Fruit fly (Drosophila melanogaster) whole organism, embryonic: ENCODE measurements around the gene Usp5.

ENCODE experiments used
- Abd-B ChIP-seq: fragments of 200-800 bp; sonication (Bioruptor generic); optimal IDR thresholded peaks from 2 replicates; lab custom pipeline; 2018; ENCODE audit warnings: missing biosample characterization, mild to moderate bottlenecking, missing genetic modification characterization, moderate library complexity
- Antp ChIP-seq: fragments of 200-800 bp; sonication (Bioruptor generic); optimal IDR thresholded peaks from 3 replicates; lab custom pipeline; 2016; ENCODE audit warnings: missing biosample characterization, missing genetic modification characterization
- Atf3 ChIP-seq: fragments of 200-800 bp; sonication (Bioruptor generic); optimal IDR thresholded peaks from 3 replicates; lab custom pipeline; 2016; ENCODE audit warnings: missing biosample characterization, missing genetic modification characterization
- Awh ChIP-seq: fragments of 200-800 bp; sonication (Bioruptor generic); IDR thresholded peaks from 2 replicates; pipeline ENCODE4, ENCODE4 v1.3.6; 2022; ENCODE audit warnings: missing biosample characterization, missing genetic modification characterization
- CG14667 ChIP-seq: fragments of 200-800 bp; sonication (Bioruptor generic); IDR thresholded peaks from 2 replicates; pipeline ENCODE4 v1.3.6; 2022; ENCODE audit warnings: missing biosample characterization, missing genetic modification characterization
- CG15073 ChIP-seq: fragments of 200-800 bp; sonication (Bioruptor generic); optimal IDR thresholded peaks from 2 replicates; lab custom pipeline; 2016; ENCODE audit warnings: missing biosample characterization, missing genetic modification characterization
- CG1647 ChIP-seq: fragments of 200-800 bp; sonication (Bioruptor generic); optimal IDR thresholded peaks from 3 replicates; lab custom pipeline; 2016; ENCODE audit warnings: missing biosample characterization, missing genetic modification characterization
- CG17802 ChIP-seq: fragments of 200-800 bp; sonication (Bioruptor generic); optimal IDR thresholded peaks from 2 replicates; lab custom pipeline; 2018; ENCODE audit warnings: missing biosample characterization, mild to moderate bottlenecking, missing genetic modification characterization, moderate library complexity
- CG18011 ChIP-seq: fragments of 200-800 bp; sonication (Bioruptor generic); optimal IDR thresholded peaks from 2 replicates; lab custom pipeline; 2017; ENCODE audit warnings: missing biosample characterization, missing genetic modification characterization, mild to moderate bottlenecking, moderate library complexity, missing genotype
- CG18262 ChIP-seq: fragments of 200-800 bp; optimal IDR thresholded peaks from 3 replicates; lab custom pipeline; 2019; ENCODE audit warnings: missing biosample characterization, mild to moderate bottlenecking, missing genetic modification characterization, moderate library complexity
- CG2678 ChIP-seq: fragments of 200-800 bp; sonication (Bioruptor generic); optimal IDR thresholded peaks from 3 replicates; lab custom pipeline; 2019; ENCODE audit warnings: missing biosample characterization, mild to moderate bottlenecking, missing genetic modification characterization, moderate library complexity
- CG43689 ChIP-seq: fragments of 200-800 bp; sonication (Bioruptor generic); IDR thresholded peaks from 2 replicates; pipeline ENCODE4 v1.3.6; 2022; ENCODE audit warnings: missing biosample characterization, missing genetic modification characterization
- CG4404 ChIP-seq: fragments of 200-800 bp; sonication (Bioruptor generic); IDR thresholded peaks from 2 replicates; pipeline ENCODE4 v1.3.6; 2022; ENCODE audit warnings: missing biosample characterization, missing genetic modification characterization
- CG5953 ChIP-seq: fragments of 200-800 bp; sonication (Bioruptor generic); IDR thresholded peaks from 2 replicates; pipeline ENCODE4 v1.3.6; 2022; ENCODE audit warnings: missing biosample characterization, missing genetic modification characterization
- CG6654 ChIP-seq: fragments of 200-800 bp; sonication (Bioruptor generic); optimal IDR thresholded peaks from 2 replicates; lab custom pipeline; 2017; ENCODE audit warnings: missing biosample characterization, mild to moderate bottlenecking, missing genetic modification characterization
- CG8944 ChIP-seq: fragments of 200-800 bp; sonication (Bioruptor generic); optimal IDR thresholded peaks from 3 replicates; lab custom pipeline; 2016; ENCODE audit warnings: missing biosample characterization, missing genetic modification characterization
- CG9727 ChIP-seq: fragments of 200-800 bp; sonication (Bioruptor generic); optimal IDR thresholded peaks from 3 replicates; lab custom pipeline; 2017; ENCODE audit warnings: missing biosample characterization, mild to moderate bottlenecking, missing genetic modification characterization
- CHES-1-like ChIP-seq: fragments of 200-800 bp; sonication (Bioruptor generic); optimal IDR thresholded peaks from 2 replicates; lab custom pipeline; 2016; ENCODE audit warnings: missing biosample characterization, missing genetic modification characterization
- Drgx ChIP-seq: fragments of 200-800 bp; sonication (Bioruptor generic); IDR thresholded peaks from 2 replicates; pipeline ENCODE4 v1.3.6; 2022; ENCODE audit warnings: missing biosample characterization, missing genetic modification characterization
- Ets65A ChIP-seq: fragments of 200-800 bp; sonication (Bioruptor generic); peaks from one replicate; lab custom pipeline; 2016; ENCODE audit warnings: missing biosample characterization, missing genetic modification characterization
- Hand ChIP-seq: fragments of 200-800 bp; sonication (Bioruptor generic); optimal IDR thresholded peaks from 2 replicates; lab custom pipeline; 2017; ENCODE audit warnings: mild to moderate bottlenecking, missing biosample characterization, missing genetic modification reagents, missing genetic modification characterization
- Lim3 ChIP-seq: fragments of 200-800 bp; sonication (Bioruptor generic); IDR thresholded peaks from 2 replicates; pipeline ENCODE4 v1.3.6; 2022; ENCODE audit warnings: missing biosample characterization, missing genetic modification characterization
- Med ChIP-seq: fragments of 200-800 bp; sonication (Bioruptor generic); peaks from one replicate; lab custom pipeline; 2016; ENCODE audit warnings: missing biosample characterization, missing genetic modification characterization, mild to moderate bottlenecking, inconsistent platforms, moderate library complexity
- Neu2 ChIP-seq: fragments of 200-800 bp; sonication (Bioruptor generic); optimal IDR thresholded peaks from 3 replicates; lab custom pipeline; 2016; ENCODE audit warnings: missing biosample characterization, missing genetic modification characterization, borderline replicate concordance
- Nf-YC ChIP-seq: fragments of 200-800 bp; optimal IDR thresholded peaks from 3 replicates; lab custom pipeline; 2019; ENCODE audit warnings: missing biosample characterization, mild to moderate bottlenecking, missing genetic modification characterization, moderate library complexity
- Oli ChIP-seq: fragments of 200-800 bp; sonication (Bioruptor generic); optimal IDR thresholded peaks from 2 replicates; lab custom pipeline; 2018; ENCODE audit warnings: missing biosample characterization, mild to moderate bottlenecking, missing genetic modification characterization, moderate library complexity
- Rfx ChIP-seq: fragments of 200-800 bp; sonication (Bioruptor generic); IDR thresholded peaks from 2 replicates; pipeline ENCODE4 v1.3.6; 2022; ENCODE audit warnings: missing biosample characterization, missing genetic modification characterization
- Side ChIP-seq: fragments of 200-800 bp; sonication (Bioruptor generic); optimal IDR thresholded peaks from 2 replicates; lab custom pipeline; 2016; ENCODE audit warnings: missing biosample characterization, missing genetic modification characterization
- Tbp ChIP-seq: fragments of >200 bp; optimal IDR thresholded peaks from 2 replicates; lab custom pipeline; 2018; ENCODE audit warnings: missing biosample characterization, missing genetic modification characterization
- al ChIP-seq: fragments of 200-800 bp; sonication (Bioruptor generic); IDR thresholded peaks from 2 replicates; pipeline ENCODE4 v1.3.6; 2022; ENCODE audit warnings: missing biosample characterization, missing genetic modification characterization
- corto ChIP-seq: fragments of 200-800 bp; sonication (Bioruptor generic); optimal IDR thresholded peaks from 2 replicates; lab custom pipeline; 2016; ENCODE audit warnings: missing biosample characterization, mild to moderate bottlenecking, missing genetic modification characterization, moderate library complexity
- crol ChIP-seq: fragments of 200-800 bp; sonication (Bioruptor generic); IDR thresholded peaks from 2 replicates; pipeline ENCODE4 v1.3.6; 2022; ENCODE audit warnings: missing biosample characterization, missing genetic modification characterization
- dmrt11E ChIP-seq: fragments of 200-800 bp; sonication (Bioruptor generic); optimal IDR thresholded peaks from 3 replicates; lab custom pipeline; 2018; ENCODE audit warnings: missing biosample characterization, mild to moderate bottlenecking, missing genetic modification characterization, moderate library complexity
- ems ChIP-seq: fragments of 200-800 bp; sonication (Bioruptor generic); optimal IDR thresholded peaks from 3 replicates; lab custom pipeline; 2016; ENCODE audit warnings: missing biosample characterization, missing genetic modification characterization
- fd102C ChIP-seq: fragments of 200-800 bp; sonication (Bioruptor generic); optimal IDR thresholded peaks from 2 replicates; lab custom pipeline; 2018; ENCODE audit warnings: missing biosample characterization, mild to moderate bottlenecking, missing genetic modification characterization, moderate library complexity
- gfzf ChIP-seq: fragments of 200-800 bp; sonication (Bioruptor generic); optimal IDR thresholded peaks from 2 replicates; lab custom pipeline; 2016; ENCODE audit warnings: missing biosample characterization, mild to moderate bottlenecking, missing genetic modification characterization, moderate library complexity
- grau ChIP-seq: fragments of 200-800 bp; optimal IDR thresholded peaks from 3 replicates; lab custom pipeline; 2019; ENCODE audit warnings: missing biosample characterization, mild to moderate bottlenecking, missing genetic modification characterization, moderate library complexity
- ham ChIP-seq: fragments of 200-800 bp; sonication (Bioruptor generic); IDR thresholded peaks from 2 replicates; pipeline ENCODE4 v1.3.6; 2022; ENCODE audit warnings: missing biosample characterization, missing genetic modification characterization
- hth ChIP-seq: fragments of >200 bp; optimal IDR thresholded peaks from 2 replicates; lab custom pipeline; 2017; ENCODE audit warnings: inconsistent platforms
- lilli ChIP-seq: fragments of 200-800 bp; sonication (Bioruptor generic); optimal IDR thresholded peaks from 3 replicates; lab custom pipeline; 2016; ENCODE audit warnings: missing biosample characterization, missing genetic modification characterization
- oc ChIP-seq: fragments of 200-800 bp; sonication (Bioruptor generic); optimal IDR thresholded peaks from 2 replicates; lab custom pipeline; 2018; ENCODE audit warnings: missing biosample characterization, mild to moderate bottlenecking, missing genetic modification characterization, moderate library complexity
- otp ChIP-seq: fragments of 200-800 bp; sonication (Bioruptor generic); IDR thresholded peaks from 3 replicates; pipeline ENCODE4, ENCODE4 v1.3.6; 2022; ENCODE audit warnings: missing biosample characterization, missing genetic modification characterization
- p53 ChIP-seq: fragments of 200-800 bp; sonication (Bioruptor generic); optimal IDR thresholded peaks from 2 replicates; lab custom pipeline; 2016; ENCODE audit warnings: missing biosample characterization, missing genetic modification characterization
- pan ChIP-seq, 4 experiments: fragments of >200 bp in 3 of 4; fragments of 200-800 bp in 1 of 4; sonication (Bioruptor generic) in 1 of 4; optimal IDR thresholded peaks in 3 of 4; IDR thresholded peaks in 1 of 4; 2 replicates each; pipeline versions ENCODE4 v1.3.6 to Lab custom; 2017 to 2022; ENCODE audit warnings: missing biosample characterization in 2 of 4, missing genetic modification characterization in 2 of 4, mixed read lengths in 1 of 4
- sens ChIP-seq: fragments of 200-800 bp; sonication (Bioruptor generic); peaks from one replicate; lab custom pipeline; 2016; ENCODE audit warnings: missing biosample characterization, missing genetic modification characterization
- sqz ChIP-seq: fragments of 200-800 bp; sonication (Bioruptor generic); optimal IDR thresholded peaks from 3 replicates; lab custom pipeline; 2018; ENCODE audit warnings: missing biosample characterization, mild to moderate bottlenecking, missing genetic modification characterization
- tgo ChIP-seq: fragments of 200-800 bp; sonication (Bioruptor generic); IDR thresholded peaks from 3 replicates; pipeline ENCODE4 v1.3.6; 2022; ENCODE audit warnings: missing biosample characterization, missing genetic modification characterization
- twi ChIP-seq: fragments of 200-800 bp; optimal IDR thresholded peaks from 2 replicates; lab custom pipeline; 2019; ENCODE audit warnings: missing biosample characterization, mild to moderate bottlenecking, missing genetic modification characterization, moderate library complexity
- vvl ChIP-seq: fragments of 200-800 bp; sonication (Bioruptor generic); IDR thresholded peaks from 2 replicates; pipeline ENCODE4 v1.3.6; 2022; ENCODE audit warnings: missing biosample characterization, missing genetic modification characterization
- zen2 ChIP-seq: fragments of 200-800 bp; sonication (Bioruptor generic); IDR thresholded peaks from 3 replicates; pipeline ENCODE4 v1.3.6; 2022; ENCODE audit warnings: missing biosample characterization, missing genetic modification characterization; ENCODE audit not compliant: partially characterized antibody

Usp5 gene

dm6 chr3L:3106146-3106545 lies 42.0 kb downstream of the Usp5 start (continued):
- TF ChIP-seq Atf3 (no peak), CG18011 (GFP tag; lab: Kevin White, UChicago) (no peak), Lim3 (no peak), CG18262 (tag; lab: Kevin White, UChicago) (no peak), Oli (no peak), CG15073 (GFP tag; lab: Kevin White, UChicago) (no peak), CG6654 (no peak), oc (tag; lab: Kevin White, UChicago) (no peak), grau (tag; lab: Kevin White, UChicago) (peak; percentile 13), lilli (GFP tag; lab: Kevin White, UChicago) (peak; percentile 5), CG2678 (tag; lab: Kevin White, UChicago) (peak; percentile 16), corto (no peak), Rfx (GFP tag; lab: Robert Waterston, UW) (peak; percentile 13; the same call in 1 of the 2 replicates), pan (optimal IDR thresholded peaks at IDR 0.05; lab: Kevin White, UChicago) (no peak), pan (GFP tag; optimal IDR thresholded peaks at IDR 0.05 in 1 of 2, IDR thresholded peaks at IDR 0.05 in 1 of 2) (no peak), crol (GFP tag; lab: Robert Waterston, UW) (no peak), Drgx (GFP tag; lab: Robert Waterston, UW) (peak; percentile 45; the same call in 1 of the 2 replicates), ems (no peak), twi (tag; lab: Kevin White, UChicago) (no peak), sqz (GFP tag; lab: Kevin White, UChicago) (peak; percentile 36), sens (GFP tag; lab: Kevin White, UChicago) (peak; percentile 36)

dm6 chr3L:3105531-3105930 lies 42.6 kb downstream of the Usp5 start:
- TF ChIP-seq Atf3: no peak
- peak; percentile 51 for TF ChIP-seq Ets65A

dm6 chr3L:3102506-3103023 lies 45.6 kb downstream of the Usp5 start:
- TF ChIP-seq al (GFP tag; lab: Robert Waterston, UW) (no peak), Hand (GFP tag; lab: Kevin White, UChicago) (no peak), Awh (GFP tag; lab: Robert Waterston, UW) (peak; percentile 22; the same call in 1 of the 2 replicates), Antp (GFP tag; lab: Kevin White, UChicago) (no peak), Tbp (GFP tag; lab: Kevin White, UChicago) (no peak), CG17802 (tag; lab: Kevin White, UChicago) (no peak), gfzf (GFP tag; lab: Kevin White, UChicago) (no peak), otp (GFP tag; lab: Robert Waterston, UW) (no peak), fd102C (no peak), p53 (GFP tag; lab: Kevin White, UChicago) (no peak), Nf-YC (tag; lab: Kevin White, UChicago) (no peak), CG1647 (GFP tag; lab: Kevin White, UChicago) (no peak), CG9727 (GFP tag; lab: Kevin White, UChicago) (no peak), CG8944 (no peak), Side (GFP tag; lab: Kevin White, UChicago) (no peak), CG4404 (GFP tag; lab: Robert Waterston, UW) (no peak), CG43689 (GFP tag; lab: Robert Waterston, UW) (no peak), Med (GFP tag; lab: Kevin White, UChicago) (peak; percentile 27), CHES-1-like (GFP tag; lab: Kevin White, UChicago) (no peak), CG5953 (no peak), tgo (GFP tag; lab: Robert Waterston, UW) (no peak), zen2 (GFP tag; lab: Robert Waterston, UW) (no peak), CG15073 (GFP tag; lab: Kevin White, UChicago) (no peak), dmrt11E (tag; lab: Kevin White, UChicago) (no peak), vvl (peak; percentile 17; the same call in 1 of the 2 replicates), Abd-B (GFP tag; lab: Kevin White, UChicago) (peak; percentile 6), ham (GFP tag; lab: Robert Waterston, UW) (no peak), CG14667 (GFP tag; lab: Robert Waterston, UW) (no peak), hth (lab: Kevin White, UChicago) (no peak), Neu2 (no peak)
